Worm (Caenorhabditis elegans) whole organism, young adult: ENCODE data around the gene ech-6.
A peak's percentile ranks its signal among the peaks of the same experiment; 100 is the strongest.

ENCODE experiments used
- K12H6.12 ChIP-seq: fragments of 200-800 bp; sonication (Bioruptor generic); optimal IDR thresholded peaks from 2 replicates; lab custom pipeline; 2018; ENCODE audit warnings: mild to moderate bottlenecking, missing genetic modification characterization, missing compliant biosample characterization
- Y67H2A.10 ChIP-seq: fragments of 200-800 bp; sonication (Bioruptor generic); conservative IDR thresholded peaks from 2 replicates; pipeline ENCODE4 v1.3.6; 2022; ENCODE audit warnings: missing genetic modification reagents, missing genetic modification characterization, missing compliant biosample characterization
- ZK185.1 ChIP-seq: sonication (generic microtip); optimal IDR thresholded peaks from 2 replicates; lab custom pipeline; 2016; ENCODE audit warnings: mild to moderate bottlenecking, missing genetic modification characterization, missing compliant biosample characterization; ENCODE audit not compliant: poor library complexity, severe bottlenecking
- atf-7 ChIP-seq: sonication (generic microtip); optimal IDR thresholded peaks from 2 replicates; lab custom pipeline; 2017; ENCODE audit warnings: mild to moderate bottlenecking, missing genetic modification characterization, missing compliant biosample characterization
- athp-1 ChIP-seq: sonication (generic microtip); optimal IDR thresholded peaks from 2 replicates; lab custom pipeline; 2017; ENCODE audit warnings: mild to moderate bottlenecking, missing genetic modification characterization, missing compliant biosample characterization
- attf-6 ChIP-seq: fragments of 200-800 bp; sonication (Bioruptor generic); IDR thresholded peaks from 2 replicates; pipeline ENCODE4 v1.3.6; 2022; ENCODE audit warnings: missing genetic modification reagents, missing genetic modification characterization, missing compliant biosample characterization
- ccch-3 ChIP-seq: fragments of 200-800 bp; sonication (Bioruptor generic); optimal IDR thresholded peaks from 2 replicates; lab custom pipeline; 2018; ENCODE audit warnings: mild to moderate bottlenecking, missing genetic modification characterization, missing compliant biosample characterization
- cebp-1 ChIP-seq, 2 experiments: fragments of 200-800 bp in 1 of 2; sonication (Bioruptor generic) in 1 of 2; sonication (generic microtip) in 1 of 2; IDR thresholded peaks in 1 of 2; optimal IDR thresholded peaks in 1 of 2; 2 replicates each; pipeline versions ENCODE4 v1.3.6 to Lab custom; 2017 to 2022; ENCODE audit warnings: missing compliant biosample characterization in 2 of 2, missing genetic modification characterization in 2 of 2, mild to moderate bottlenecking in 1 of 2, missing genetic modification reagents in 1 of 2, moderate library complexity in 1 of 2
- ceh-27 ChIP-seq: fragments of 200-800 bp; sonication (Bioruptor generic); optimal IDR thresholded peaks from 2 replicates; lab custom pipeline; 2018; ENCODE audit warnings: mild to moderate bottlenecking, missing genetic modification characterization, moderate library complexity, missing compliant biosample characterization
- ceh-58 ChIP-seq: fragments of 200-800 bp; sonication (Bioruptor generic); IDR thresholded peaks from 2 replicates; pipeline ENCODE4 v1.3.6; 2022; ENCODE audit warnings: missing genetic modification characterization, missing compliant biosample characterization
- ceh-79 ChIP-seq: sonication (generic microtip); optimal IDR thresholded peaks from 2 replicates; lab custom pipeline; 2017; ENCODE audit warnings: mild to moderate bottlenecking, missing genetic modification characterization, missing compliant biosample characterization
- die-1 ChIP-seq: sonication (generic microtip); optimal IDR thresholded peaks from 2 replicates; lab custom pipeline; 2016; ENCODE audit warnings: missing genotype, mild to moderate bottlenecking, missing genetic modification characterization, missing compliant biosample characterization
- efl-1 ChIP-seq: fragments of 150-350 bp; optimal IDR thresholded peaks from 2 replicates; lab custom pipeline; 2014; ENCODE audit warnings: missing biosample characterization, missing genetic modification reagents, missing genetic modification characterization
- hmg-1.2 ChIP-seq: fragments of 200-800 bp; sonication (Bioruptor generic); IDR thresholded peaks from 2 replicates; pipeline ENCODE4 v1.3.6; 2022; ENCODE audit warnings: missing genetic modification reagents, missing genetic modification characterization, missing compliant biosample characterization
- lin-26 ChIP-seq: fragments of 200-800 bp; sonication (Bioruptor generic); IDR thresholded peaks from 2 replicates; pipeline ENCODE4 v1.3.6; 2022; ENCODE audit warnings: missing genetic modification reagents, missing genetic modification characterization, missing compliant biosample characterization
- lin-35 ChIP-seq, 3 experiments: fragments of 150-350 bp in 2 of 3; sonication (generic microtip) in 1 of 3; optimal IDR thresholded peaks; 2 replicates each; lab custom pipeline; 2014 to 2018; ENCODE audit warnings: missing biosample characterization in 3 of 3, missing genetic modification characterization in 3 of 3, missing genetic modification reagents in 3 of 3
- lin-40 ChIP-seq: sonication (generic microtip); optimal IDR thresholded peaks from 2 replicates; lab custom pipeline; 2016; ENCODE audit warnings: missing genetic modification characterization, mild to moderate bottlenecking, missing compliant biosample characterization, missing genotype, missing genetic modification reagents
- lsl-1 ChIP-seq: fragments of 200-800 bp; sonication (Bioruptor generic); optimal IDR thresholded peaks from 2 replicates; lab custom pipeline; 2018; ENCODE audit warnings: mild to moderate bottlenecking, missing genetic modification characterization, moderate library complexity, missing compliant biosample characterization
- madf-3 ChIP-seq: fragments of 200-800 bp; sonication (Bioruptor generic); IDR thresholded peaks from 2 replicates; pipeline ENCODE4 v1.3.6; 2022; ENCODE audit warnings: missing genetic modification reagents, missing genetic modification characterization, missing compliant biosample characterization
- mcd-1 ChIP-seq: fragments of 200-800 bp; sonication (Bioruptor generic); IDR thresholded peaks from 2 replicates; pipeline ENCODE4 v1.3.6; 2022; ENCODE audit warnings: missing genetic modification reagents, missing genetic modification characterization, missing compliant biosample characterization
- mxl-1 ChIP-seq: sonication (generic microtip); optimal IDR thresholded peaks from 2 replicates; lab custom pipeline; 2016; ENCODE audit warnings: missing genetic modification characterization, missing compliant biosample characterization
- nfyb-1 ChIP-seq: fragments of 200-800 bp; sonication (Bioruptor generic); IDR thresholded peaks from 2 replicates; pipeline ENCODE4 v1.3.6; 2022; ENCODE audit warnings: missing genetic modification reagents, missing genetic modification characterization, missing compliant biosample characterization
- nhr-80 ChIP-seq: sonication (generic microtip); optimal IDR thresholded peaks from 2 replicates; lab custom pipeline; 2016; ENCODE audit warnings: missing genetic modification characterization, missing compliant biosample characterization
- snpc-1.3 ChIP-seq: sonication (generic microtip); optimal IDR thresholded peaks from 2 replicates; lab custom pipeline; 2017; ENCODE audit warnings: missing genetic modification characterization, mild to moderate bottlenecking, missing compliant biosample characterization, antibody characterized with exemption, moderate library complexity, missing genotype, missing genetic modification reagents; ENCODE audit not compliant: insufficient read depth
- snpc-4 ChIP-seq, 5 experiments: fragments of 150-350 bp in 1 of 5; sonication (generic microtip) in 4 of 5; optimal IDR thresholded peaks; 2 replicates each; lab custom pipeline; 2014 to 2018; ENCODE audit warnings: missing genetic modification characterization in 5 of 5, missing biosample characterization in 3 of 5, antibody characterized with exemption in 2 of 5, mild to moderate bottlenecking in 2 of 5, missing compliant biosample characterization in 2 of 5, missing genotype in 2 of 5, moderate library complexity in 2 of 5, missing genetic modification reagents in 1 of 5
- somi-1 ChIP-seq: fragments of 200-800 bp; sonication (Bioruptor generic); optimal IDR thresholded peaks from 2 replicates; lab custom pipeline; 2018; ENCODE audit warnings: mild to moderate bottlenecking, missing genetic modification characterization, missing compliant biosample characterization
- tbp1 ChIP-seq: fragments of 200-800 bp; sonication (Bioruptor generic); optimal IDR thresholded peaks from 2 replicates; lab custom pipeline; 2018; ENCODE audit warnings: mild to moderate bottlenecking, missing genetic modification characterization, missing compliant biosample characterization
- zfh-2 ChIP-seq: fragments of 200-800 bp; sonication (Bioruptor generic); conservative IDR thresholded peaks from 2 replicates; pipeline ENCODE4 v1.3.6; 2022; ENCODE audit warnings: missing genetic modification reagents, missing genetic modification characterization, missing compliant biosample characterization
- ztf-18 ChIP-seq: sonication (generic microtip); optimal IDR thresholded peaks from 2 replicates; lab custom pipeline; 2016; ENCODE audit warnings: missing genotype, mild to moderate bottlenecking, missing genetic modification characterization, missing compliant biosample characterization
- ztf-3 ChIP-seq: fragments of 200-800 bp; sonication (Bioruptor generic); optimal IDR thresholded peaks from 2 replicates; lab custom pipeline; 2018; ENCODE audit warnings: mild to moderate bottlenecking, missing genetic modification characterization, missing compliant biosample characterization

Gene ech-6

DNA sequence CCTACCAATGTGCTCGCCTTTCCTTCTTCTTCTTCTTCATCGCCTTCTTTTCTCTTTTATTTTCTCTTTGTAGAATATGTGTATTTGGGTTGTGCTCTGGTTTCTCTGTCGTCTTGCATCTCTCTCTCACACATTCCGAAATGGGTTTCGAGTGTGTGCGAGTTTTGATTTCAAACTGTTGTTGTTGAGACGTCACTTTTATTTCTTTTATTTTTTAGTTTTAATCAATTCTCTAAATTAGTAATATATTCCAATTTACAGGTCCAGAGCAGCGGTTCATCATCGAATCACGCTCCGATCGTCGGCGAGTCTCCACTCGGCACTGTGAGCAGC, 48.1 kb downstream of the ech-6 start:
- peak; percentile 40 for TF ChIP-seq atf-7 (tag; lab: Kevin White, UChicago)
- TF ChIP-seq Y67H2A.10 (GFP tag; lab: Robert Waterston, UW) = no peak
- TF ChIP-seq lsl-1 (GFP tag; lab: Kevin White, UChicago) = no peak
- no peak for TF ChIP-seq ztf-3

DNA sequence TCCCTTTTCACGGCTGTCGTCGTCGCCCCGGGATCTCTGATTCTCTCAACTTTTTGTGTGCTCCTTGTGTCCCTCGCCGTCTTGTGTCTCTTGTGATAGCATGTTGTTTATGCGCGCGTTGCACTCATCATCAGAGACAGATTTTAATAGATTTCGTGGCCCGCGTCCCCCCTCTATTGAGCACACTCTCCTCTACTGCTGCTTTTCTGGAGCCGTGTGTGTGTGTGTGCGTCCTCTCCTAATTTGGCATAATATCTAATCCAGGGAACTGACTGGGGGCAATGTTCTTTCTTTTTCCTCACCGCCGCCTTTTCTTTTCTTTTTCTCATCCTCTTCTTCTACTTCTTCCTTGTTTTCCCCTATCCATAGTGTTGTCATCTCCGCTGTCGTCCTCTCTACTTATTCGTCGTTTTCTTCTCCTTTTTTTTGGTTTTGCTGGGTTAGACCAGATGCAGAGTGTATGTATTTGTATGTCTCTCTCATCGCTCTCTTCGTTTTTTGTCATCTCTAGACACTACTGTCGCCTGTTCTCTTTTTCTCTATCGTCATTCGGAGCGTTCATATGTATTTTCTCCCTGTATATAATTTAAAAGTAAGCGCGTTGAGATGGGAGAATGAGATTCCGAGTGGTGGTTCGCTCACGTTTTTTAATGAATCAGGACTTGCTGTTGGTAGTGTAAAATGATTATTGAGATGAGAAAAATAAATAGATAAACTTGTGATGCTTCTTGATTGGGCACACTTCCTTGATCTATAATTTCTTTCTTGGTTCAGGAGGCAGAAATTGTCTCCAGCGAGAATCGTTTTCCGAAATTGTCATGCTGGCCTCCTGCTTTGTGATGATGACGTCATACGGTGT, 48.7 kb downstream of the ech-6 start:
- no peak for TF ChIP-seq ceh-58 (GFP tag; lab: Robert Waterston, UW)
- 0 out of 2 replicates have a peak, but pooled peaks have one; percentile 19 for TF ChIP-seq nfyb-1 (GFP tag; lab: Robert Waterston, UW)
- TF ChIP-seq snpc-4 (GFP tag; optimal IDR thresholded peaks at IDR 0.05; lab: Kevin White, UChicago) = no peak
- TF ChIP-seq snpc-4 (tag; optimal IDR thresholded peaks at IDR 0.05; lab: Kevin White, UChicago) = no peak
- TF ChIP-seq Y67H2A.10 (GFP tag; lab: Robert Waterston, UW) = no peak
- TF ChIP-seq mxl-1 (tag; lab: Kevin White, UChicago) = no peak
- TF ChIP-seq somi-1 (GFP tag; lab: Kevin White, UChicago) = peak; percentile 38
- TF ChIP-seq die-1 (tag; lab: Kevin White, UChicago) = peak; percentile 11
- no peak for TF ChIP-seq snpc-1.3 (tag; lab: Kevin White, UChicago)
- TF ChIP-seq madf-3 (GFP tag; lab: Robert Waterston, UW) = no peak
- no peak for TF ChIP-seq mcd-1 (GFP tag; lab: Robert Waterston, UW)
- peak; percentile 83 for TF ChIP-seq zfh-2
- TF ChIP-seq hmg-1.2 (GFP tag; lab: Robert Waterston, UW) = peak; percentile 43; the same call in 1 of the 2 replicates
- 0 out of 2 replicates have a peak, but pooled peaks have one; percentile 57 for TF ChIP-seq lin-26 (GFP tag; lab: Robert Waterston, UW)
- TF ChIP-seq lin-40 (tag; lab: Kevin White, UChicago) = no peak
- TF ChIP-seq K12H6.12 (tag; lab: Kevin White, UChicago) = peak; percentile 51
- no peak for TF ChIP-seq cebp-1 (GFP tag; IDR thresholded peaks at IDR 0.05; lab: Robert Waterston, UW)
- peak; percentile 36 for TF ChIP-seq cebp-1 (tag; optimal IDR thresholded peaks at IDR 0.05; lab: Kevin White, UChicago)
- no peak for TF ChIP-seq ceh-79 (tag; lab: Kevin White, UChicago)
- peak; percentile 38 for TF ChIP-seq ceh-27

- TF ChIP-seq athp-1 (tag; lab: Kevin White, UChicago) (no peak), snpc-4 (GFP tag; optimal IDR thresholded peaks at IDR 0.05; lab: Kevin White, UChicago) (no peak), snpc-4 (tag; optimal IDR thresholded peaks at IDR 0.05; lab: Kevin White, UChicago) (peak in 1 of 4 experiments; percentile 20), hmg-1.2 (GFP tag; lab: Robert Waterston, UW) (peak; percentile 27; the same call in 1 of the 2 replicates), lin-26 (GFP tag; lab: Robert Waterston, UW) (0 out of 2 replicates have a peak, but pooled peaks have one; percentile 38), zfh-2 (peak; percentile 84), lsl-1 (GFP tag; lab: Kevin White, UChicago) (no peak), tbp1 (GFP tag; lab: Kevin White, UChicago) (no peak), lin-35 (GFP tag; optimal IDR thresholded peaks at IDR 0.05; lab: Kevin White, UChicago) (no peak), cebp-1 (GFP tag; IDR thresholded peaks at IDR 0.05; lab: Robert Waterston, UW) (no peak), cebp-1 (tag; optimal IDR thresholded peaks at IDR 0.05; lab: Kevin White, UChicago) (peak; percentile 57), nhr-80 (tag; lab: Kevin White, UChicago) (peak; percentile 62), K12H6.12 (tag; lab: Kevin White, UChicago) (peak; percentile 61), ceh-27 (peak; percentile 7), attf-6 (GFP tag; lab: Robert Waterston, UW) (no peak), ztf-18 (tag; lab: Kevin White, UChicago) (peak; percentile 5), efl-1 (GFP tag; lab: Kevin White, UChicago) (no peak), ccch-3 (GFP tag; lab: Kevin White, UChicago) (no peak), ZK185.1 (tag; lab: Kevin White, UChicago) (peak; percentile 46)
Measured at ce11 chrIII:9702665-9703252, 49.9 kb downstream of the ech-6 start.
